Fruit fly (Drosophila melanogaster): Measurements from ENCODE around the gene mei-217.
A peak's percentile ranks its signal among the peaks of the same experiment; 100 is the strongest.

The mei-217 gene

dm6 chrX:17172777-17173315, 30.1 kb upstream of the mei-217 start:
- no peak for TF ChIP-seq CG16779 (GFP tag; IDR thresholded peaks at IDR 0.05)
- peak; percentile 71 for TF ChIP-seq pros (GFP tag; optimal IDR thresholded peaks at IDR 0.05)
- no peak for TF ChIP-seq CG1529 (GFP tag; optimal IDR thresholded peaks at IDR 0.05)
- no peak for TF ChIP-seq ato (GFP tag; IDR thresholded peaks at IDR 0.05; ENCODE audit: partially characterized antibody)
- no peak for TF ChIP-seq CG5180 (GFP tag; optimal IDR thresholded peaks at IDR 0.05)
- TF ChIP-seq oc (tag; optimal IDR thresholded peaks at IDR 0.05), result peak; percentile 13
- no peak for TF ChIP-seq Bdp1 (GFP tag; optimal IDR thresholded peaks at IDR 0.05)
- TF ChIP-seq CG8281 (tag; optimal IDR thresholded peaks at IDR 0.05), result peak; percentile 93
- TF ChIP-seq Hr78 (GFP tag; optimal IDR thresholded peaks at IDR 0.05), result peak in 1 of 2 experiments; percentile 96
- TF ChIP-seq Blimp-1 (GFP tag; optimal IDR thresholded peaks at IDR 0.05), result peak; percentile 78
- TF ChIP-seq CG31365 (tag; optimal IDR thresholded peaks at IDR 0.05), result no peak
- no peak for TF ChIP-seq Dip2 (GFP tag; IDR thresholded peaks at IDR 0.05)
- TF ChIP-seq Ada2b (GFP tag; IDR thresholded peaks at IDR 0.05), result no peak
- TF ChIP-seq CG7987 (GFP tag; optimal IDR thresholded peaks at IDR 0.05), result no peak
- no peak for TF ChIP-seq CG11695 (GFP tag; IDR thresholded peaks at IDR 0.05)
- peak in 1 of 2 experiments; percentile 48 for TF ChIP-seq Pdp1 (GFP tag; optimal IDR thresholded peaks at IDR 0.05)
- TF ChIP-seq pfk (GFP tag; optimal IDR thresholded peaks at IDR 0.05), result no peak
- no peak for TF ChIP-seq CG6272 (GFP tag; IDR thresholded peaks at IDR 0.05)
- no peak for TF ChIP-seq slou (GFP tag; optimal IDR thresholded peaks at IDR 0.05)

dm6 chrX:17172123-17172522, 29.3 kb upstream of the mei-217 start:
- no peak for TF ChIP-seq Ptx1 (GFP tag; IDR thresholded peaks at IDR 0.05)
- peak; percentile 64 for TF ChIP-seq grau (tag; optimal IDR thresholded peaks at IDR 0.05)
- no peak for TF ChIP-seq CG13624 (GFP tag; optimal IDR thresholded peaks at IDR 0.05)
- TF ChIP-seq CG4360 (GFP tag; IDR thresholded peaks at IDR 0.05), result no peak
- TF ChIP-seq unc-4 (GFP tag; IDR thresholded peaks at IDR 0.05; ENCODE audit: partially characterized antibody), result no peak
- TF ChIP-seq psq (GFP tag; optimal IDR thresholded peaks at IDR 0.05), result no peak
- no peak for TF ChIP-seq gfzf (GFP tag; optimal IDR thresholded peaks at IDR 0.05)
- peak; percentile 29 for TF ChIP-seq sens (GFP tag)
- peak; percentile 25; the same call in 1 of the 3 replicates for TF ChIP-seq row (GFP tag; IDR thresholded peaks at IDR 0.05)
- no peak for TF ChIP-seq CG12659 (GFP tag; optimal IDR thresholded peaks at IDR 0.05)
- TF ChIP-seq Ets65A (GFP tag), result peak; percentile 87
- TF ChIP-seq CG8944 (GFP tag; optimal IDR thresholded peaks at IDR 0.05), result no peak
- peak; percentile 70 for TF ChIP-seq Med (GFP tag)

- TF ChIP-seq pnt (GFP tag; optimal IDR thresholded peaks at IDR 0.05) (no peak), pho (GFP tag; optimal IDR thresholded peaks at IDR 0.05) (no peak), Kr (GFP tag; optimal IDR thresholded peaks at IDR 0.05) (no peak), E2f2 (GFP tag; IDR thresholded peaks at IDR 0.05) (peak; percentile 30; the same call in 1 of the 2 replicates), CG13894 (tag; optimal IDR thresholded peaks at IDR 0.05) (peak; percentile 40), Jarid2 (GFP tag; optimal IDR thresholded peaks at IDR 0.05) (no peak), ssp (GFP tag; IDR thresholded peaks at IDR 0.05) (0 out of 2 replicates have a peak, but pooled peaks have one; percentile 14), CG8388 (GFP tag; optimal IDR thresholded peaks at IDR 0.05) (no peak), CG11456 (GFP tag; IDR thresholded peaks at IDR 0.05) (no peak), CG7372 (GFP tag; IDR thresholded peaks at IDR 0.05) (peak; percentile 69), CG10654 (GFP tag; optimal IDR thresholded peaks at IDR 0.05) (no peak), CG11695 (GFP tag; IDR thresholded peaks at IDR 0.05) (peak; percentile 69; the same call in 2 of the 3 replicates), Xrp1 (GFP tag; IDR thresholded peaks at IDR 0.05) (peak; percentile 18; the same call in 1 of the 2 replicates), Nf-YB (GFP tag; optimal IDR thresholded peaks at IDR 0.05) (peak; percentile 3), CG7786 (GFP tag; optimal IDR thresholded peaks at IDR 0.05) (no peak), CrebB (tag; optimal IDR thresholded peaks at IDR 0.05) (no peak), NC2α (GFP tag; optimal IDR thresholded peaks at IDR 0.05) (no peak), toy (GFP tag; IDR thresholded peaks at IDR 0.05) (no peak), Ets97D (GFP tag; optimal IDR thresholded peaks at IDR 0.05) (no peak)
Observed at dm6 chrX:17170484-17170944, 27.7 kb upstream of the mei-217 start.
